Fruit fly (Drosophila melanogaster) whole organism, embryonic: ENCODE results near the gene TfAP-2.

ENCODE experiments used
- Aef1 ChIP-seq: fragments of 200-800 bp; sonication (Bioruptor generic); IDR thresholded peaks from 3 replicates; pipeline ENCODE4 v1.3.6; 2022; ENCODE audit warnings: missing biosample characterization, missing genetic modification characterization
- Atf3 ChIP-seq: fragments of 200-800 bp; sonication (Bioruptor generic); optimal IDR thresholded peaks from 3 replicates; lab custom pipeline; 2016; ENCODE audit warnings: missing biosample characterization, missing genetic modification characterization
- Bdp1 ChIP-seq: fragments of 200-800 bp; sonication (Bioruptor generic); optimal IDR thresholded peaks from 3 replicates; lab custom pipeline; 2016; ENCODE audit warnings: missing biosample characterization, missing genetic modification characterization
- CG10274 ChIP-seq: fragments of 200-800 bp; sonication (Bioruptor generic); optimal IDR thresholded peaks from 3 replicates; lab custom pipeline; 2017; ENCODE audit warnings: missing biosample characterization, mild to moderate bottlenecking, missing genetic modification characterization
- CG10366 ChIP-seq: fragments of 200-800 bp; sonication (Bioruptor generic); IDR thresholded peaks from 2 replicates; pipeline ENCODE4 v1.3.6; 2022; ENCODE audit warnings: missing biosample characterization, missing genetic modification characterization
- CG10462 ChIP-seq: fragments of 200-800 bp; sonication (Bioruptor generic); optimal IDR thresholded peaks from 2 replicates; lab custom pipeline; 2016; ENCODE audit warnings: missing biosample characterization, missing genetic modification characterization
- CG13296 ChIP-seq: fragments of 200-800 bp; sonication (Bioruptor generic); optimal IDR thresholded peaks from 3 replicates; lab custom pipeline; 2018; ENCODE audit warnings: missing biosample characterization, mild to moderate bottlenecking, missing genetic modification characterization
- CG15269 ChIP-seq: fragments of 200-800 bp; sonication (Bioruptor generic); optimal IDR thresholded peaks from 2 replicates; lab custom pipeline; 2018; ENCODE audit warnings: missing biosample characterization, mild to moderate bottlenecking, missing genetic modification characterization, moderate library complexity
- CG15479 ChIP-seq: fragments of 200-800 bp; sonication (Bioruptor generic); optimal IDR thresholded peaks from 3 replicates; lab custom pipeline; 2019; ENCODE audit warnings: missing biosample characterization, mild to moderate bottlenecking, missing genetic modification characterization, moderate library complexity
- CG15696 ChIP-seq: fragments of 200-800 bp; sonication (Bioruptor generic); optimal IDR thresholded peaks from 2 replicates; lab custom pipeline; 2019; ENCODE audit warnings: missing biosample characterization, mild to moderate bottlenecking, missing genetic modification characterization, moderate library complexity
- CG42726 ChIP-seq: fragments of 200-800 bp; sonication (Bioruptor generic); IDR thresholded peaks from 2 replicates; pipeline ENCODE4 v1.3.6; 2022; ENCODE audit warnings: missing biosample characterization, missing genetic modification characterization; ENCODE audit not compliant: partially characterized antibody
- CG4854 ChIP-seq: fragments of 200-800 bp; sonication (Bioruptor generic); optimal IDR thresholded peaks from 2 replicates; lab custom pipeline; 2016; ENCODE audit warnings: missing biosample characterization, missing genetic modification characterization, inconsistent platforms
- CG6813 ChIP-seq: fragments of 200-800 bp; sonication (Bioruptor generic); optimal IDR thresholded peaks from 2 replicates; lab custom pipeline; 2017; ENCODE audit warnings: missing biosample characterization, missing genetic modification characterization, mild to moderate bottlenecking, moderate library complexity, missing genetic modification reagents
- CG9437 ChIP-seq: fragments of 200-800 bp; sonication (Bioruptor generic); optimal IDR thresholded peaks from 2 replicates; lab custom pipeline; 2018; ENCODE audit warnings: missing biosample characterization, mild to moderate bottlenecking, missing genetic modification characterization
- CG9876 ChIP-seq: fragments of 200-800 bp; sonication (Bioruptor generic); optimal IDR thresholded peaks from 2 replicates; lab custom pipeline; 2016; ENCODE audit warnings: missing biosample characterization, missing genetic modification characterization
- CHES-1-like ChIP-seq: fragments of 200-800 bp; sonication (Bioruptor generic); optimal IDR thresholded peaks from 2 replicates; lab custom pipeline; 2016; ENCODE audit warnings: missing biosample characterization, missing genetic modification characterization
- CkIIα-i1 ChIP-seq: fragments of 200-800 bp; sonication (Bioruptor generic); IDR thresholded peaks from 2 replicates; pipeline ENCODE4 v1.3.6; 2022; ENCODE audit warnings: missing biosample characterization, missing genetic modification characterization
- E2f1 ChIP-seq: fragments of 200-800 bp; sonication (Bioruptor generic); IDR thresholded peaks from 2 replicates; pipeline ENCODE4 v1.3.6; 2022; ENCODE audit warnings: missing biosample characterization, missing genetic modification characterization
- Fer1 ChIP-seq: fragments of 200-800 bp; sonication (Bioruptor generic); optimal IDR thresholded peaks from 2 replicates; lab custom pipeline; 2017; ENCODE audit warnings: missing biosample characterization, mild to moderate bottlenecking, missing genetic modification characterization
- Gsc ChIP-seq: fragments of 200-800 bp; sonication (Bioruptor generic); IDR thresholded peaks from 2 replicates; pipeline ENCODE4 v1.3.6; 2022; ENCODE audit warnings: missing biosample characterization, missing genetic modification characterization
- H2.0 ChIP-seq: fragments of 200-800 bp; sonication (Bioruptor generic); IDR thresholded peaks from 2 replicates; pipeline ENCODE4 v1.3.6; 2022; ENCODE audit warnings: missing biosample characterization, missing genetic modification characterization
- HLH3B ChIP-seq: fragments of 200-800 bp; sonication (Bioruptor generic); IDR thresholded peaks from 2 replicates; pipeline ENCODE4 v1.3.6; 2022; ENCODE audit warnings: missing biosample characterization, missing genetic modification characterization
- HLH54F ChIP-seq: fragments of 200-800 bp; sonication (Bioruptor generic); optimal IDR thresholded peaks from 3 replicates; lab custom pipeline; 2016; ENCODE audit warnings: missing biosample characterization, missing genetic modification characterization
- HmgD ChIP-seq: fragments of 200-800 bp; sonication (Bioruptor generic); optimal IDR thresholded peaks from 3 replicates; lab custom pipeline; 2016; ENCODE audit warnings: missing biosample characterization, missing genetic modification characterization
- MESR4 ChIP-seq: fragments of 200-800 bp; sonication (Bioruptor generic); optimal IDR thresholded peaks from 2 replicates; lab custom pipeline; 2018; ENCODE audit warnings: missing biosample characterization, mild to moderate bottlenecking, missing genetic modification characterization, moderate library complexity
- MTF-1 ChIP-seq: fragments of 200-800 bp; sonication (Bioruptor generic); optimal IDR thresholded peaks from 2 replicates; lab custom pipeline; 2018; ENCODE audit warnings: missing biosample characterization, mild to moderate bottlenecking, missing genetic modification characterization, borderline replicate concordance
- Mes4 ChIP-seq: fragments of 200-800 bp; sonication (Bioruptor generic); optimal IDR thresholded peaks from 2 replicates; lab custom pipeline; 2016; ENCODE audit warnings: missing biosample characterization, missing genetic modification characterization
- Nf-YC ChIP-seq: fragments of 200-800 bp; optimal IDR thresholded peaks from 3 replicates; lab custom pipeline; 2019; ENCODE audit warnings: missing biosample characterization, mild to moderate bottlenecking, missing genetic modification characterization, moderate library complexity
- NfI ChIP-seq: fragments of 200-800 bp; sonication (Bioruptor generic); optimal IDR thresholded peaks from 3 replicates; lab custom pipeline; 2018; ENCODE audit warnings: missing biosample characterization, mild to moderate bottlenecking, missing genetic modification characterization, moderate library complexity
- Rx ChIP-seq: fragments of 200-800 bp; sonication (Bioruptor generic); IDR thresholded peaks from 2 replicates; pipeline ENCODE4 v1.3.6; 2022; ENCODE audit warnings: missing biosample characterization, missing genetic modification characterization
- abd-A ChIP-seq: fragments of 200-800 bp; sonication (Bioruptor generic); optimal IDR thresholded peaks from 3 replicates; lab custom pipeline; 2019; ENCODE audit warnings: missing biosample characterization, mild to moderate bottlenecking, missing genetic modification characterization, moderate library complexity
- ap ChIP-seq: fragments of 200-800 bp; sonication (Bioruptor generic); IDR thresholded peaks from 2 replicates; pipeline ENCODE4 v1.3.6; 2022; ENCODE audit warnings: missing biosample characterization, missing genetic modification characterization
- ara ChIP-seq: fragments of 200-800 bp; sonication (Bioruptor generic); IDR thresholded peaks from 2 replicates; pipeline ENCODE4 v1.3.6; 2022; ENCODE audit warnings: missing biosample characterization, missing genetic modification characterization
- chif ChIP-seq, 2 experiments: fragments of 200-800 bp; sonication (Bioruptor generic); optimal IDR thresholded peaks; 3 replicates each; lab custom pipeline; 2016; ENCODE audit warnings: missing biosample characterization in 2 of 2, missing genetic modification characterization in 2 of 2
- dati ChIP-seq: fragments of 200-800 bp; sonication (Bioruptor generic); IDR thresholded peaks from 2 replicates; pipeline ENCODE4 v1.3.6; 2022; ENCODE audit warnings: missing biosample characterization, missing genetic modification characterization
- dpn ChIP-seq, 2 experiments: fragments of 200-800 bp; sonication (Bioruptor generic); optimal IDR thresholded peaks; 3 replicates each; lab custom pipeline; 2016; ENCODE audit warnings: missing biosample characterization in 2 of 2, missing genetic modification characterization in 2 of 2
- fu2 ChIP-seq: fragments of 200-800 bp; sonication (Bioruptor generic); optimal IDR thresholded peaks from 2 replicates; lab custom pipeline; 2016; ENCODE audit warnings: missing biosample characterization, missing genetic modification characterization
- gcm ChIP-seq: fragments of 200-800 bp; sonication (Bioruptor generic); optimal IDR thresholded peaks from 2 replicates; lab custom pipeline; 2019; ENCODE audit warnings: missing biosample characterization, mild to moderate bottlenecking, missing genetic modification characterization, moderate library complexity
- grau ChIP-seq: fragments of 200-800 bp; optimal IDR thresholded peaks from 3 replicates; lab custom pipeline; 2019; ENCODE audit warnings: missing biosample characterization, mild to moderate bottlenecking, missing genetic modification characterization, moderate library complexity
- grn ChIP-seq: fragments of 200-800 bp; sonication (Bioruptor generic); optimal IDR thresholded peaks from 3 replicates; lab custom pipeline; 2017; ENCODE audit warnings: missing biosample characterization, missing genetic modification characterization
- kni ChIP-seq: fragments of 200-800 bp; sonication (Bioruptor generic); optimal IDR thresholded peaks from 3 replicates; lab custom pipeline; 2017; ENCODE audit warnings: mild to moderate bottlenecking, missing biosample characterization, missing genetic modification reagents, missing genetic modification characterization
- lmd ChIP-seq: fragments of 200-800 bp; sonication (Bioruptor generic); IDR thresholded peaks from 2 replicates; pipeline ENCODE4 v1.3.6; 2022; ENCODE audit warnings: missing biosample characterization, missing genetic modification characterization
- org-1 ChIP-seq: fragments of 200-800 bp; sonication (Bioruptor generic); optimal IDR thresholded peaks from 2 replicates; lab custom pipeline; 2017; ENCODE audit warnings: missing biosample characterization, missing genetic modification characterization
- schlank ChIP-seq: fragments of 200-800 bp; sonication (Bioruptor generic); optimal IDR thresholded peaks from 2 replicates; lab custom pipeline; 2018; ENCODE audit warnings: missing biosample characterization, mild to moderate bottlenecking, missing genetic modification characterization
- sd ChIP-seq: fragments of 200-800 bp; sonication (Bioruptor generic); optimal IDR thresholded peaks from 3 replicates; lab custom pipeline; 2018; ENCODE audit warnings: missing biosample characterization, mild to moderate bottlenecking, missing genetic modification characterization, moderate library complexity
- shn ChIP-seq: fragments of 200-800 bp; sonication (Bioruptor generic); optimal IDR thresholded peaks from 3 replicates; lab custom pipeline; 2016; ENCODE audit warnings: missing biosample characterization, missing genetic modification characterization
- sisA ChIP-seq: fragments of 200-800 bp; sonication (Bioruptor generic); IDR thresholded peaks from 2 replicates; pipeline ENCODE4 v1.3.6; 2022; ENCODE audit warnings: missing biosample characterization, missing genetic modification characterization
- sr ChIP-seq: fragments of 200-800 bp; sonication (Bioruptor generic); IDR thresholded peaks from 3 replicates; pipeline ENCODE4 v1.3.6; 2022; ENCODE audit warnings: missing biosample characterization, missing genetic modification characterization
- ssp ChIP-seq: fragments of 200-800 bp; sonication (Bioruptor generic); IDR thresholded peaks from 2 replicates; pipeline ENCODE4 v1.3.6; 2022; ENCODE audit warnings: missing biosample characterization, missing genetic modification characterization
- tin ChIP-seq: fragments of 200-800 bp; sonication (Bioruptor generic); optimal IDR thresholded peaks from 3 replicates; lab custom pipeline; 2016; ENCODE audit warnings: missing biosample characterization, missing genetic modification characterization
- twi ChIP-seq: fragments of 200-800 bp; optimal IDR thresholded peaks from 2 replicates; lab custom pipeline; 2019; ENCODE audit warnings: missing biosample characterization, mild to moderate bottlenecking, missing genetic modification characterization, moderate library complexity
- vfl ChIP-seq: fragments of 200-800 bp; sonication (Bioruptor generic); optimal IDR thresholded peaks from 2 replicates; lab custom pipeline; 2016; ENCODE audit warnings: missing biosample characterization, missing genetic modification characterization

The TfAP-2 gene

DNA sequence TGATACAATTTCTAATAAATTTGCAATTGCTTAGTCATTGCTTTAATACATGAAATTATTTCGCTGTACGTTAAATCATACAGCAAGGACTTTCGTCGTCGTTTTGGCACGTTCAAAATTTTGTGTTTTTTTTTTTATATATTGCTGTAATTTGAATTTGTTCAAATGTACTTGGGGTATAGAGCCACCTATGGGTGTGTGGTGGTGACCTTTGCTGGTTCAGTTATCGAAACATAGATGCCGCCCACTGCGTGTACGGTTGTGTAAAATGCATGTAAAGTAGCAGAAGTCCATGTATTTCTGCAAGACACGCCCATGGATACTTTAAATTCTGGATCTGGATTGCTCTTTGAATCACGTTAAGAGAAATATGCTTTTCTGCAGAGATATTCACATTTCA, 17.6 kb downstream of the TfAP-2 start (continued):
- TF ChIP-seq CG10462 (GFP tag; lab: Kevin White, UChicago): no peak
- no peak for TF ChIP-seq ssp (GFP tag; lab: Robert Waterston, UW)
- TF ChIP-seq vfl: peak; percentile 14
- peak; percentile 63 for TF ChIP-seq Nf-YC (tag; lab: Kevin White, UChicago)
- TF ChIP-seq H2.0: 0 out of 2 replicates have a peak, but pooled peaks have one; percentile 26
- TF ChIP-seq abd-A: no peak
- TF ChIP-seq sisA: peak; percentile 74
- TF ChIP-seq CG15696 (tag; lab: Kevin White, UChicago): peak; percentile 70
- TF ChIP-seq CG13296 (GFP tag; lab: Kevin White, UChicago): no peak
- TF ChIP-seq Atf3: peak; percentile 46
- TF ChIP-seq ap: no peak
- no peak for TF ChIP-seq sr (GFP tag; lab: Robert Waterston, UW)
- TF ChIP-seq fu2 (GFP tag; lab: Kevin White, UChicago): peak; percentile 27
- TF ChIP-seq CG42726 (GFP tag; lab: Robert Waterston, UW): peak; percentile 84
- TF ChIP-seq dati (GFP tag; lab: Robert Waterston, UW): no peak
- TF ChIP-seq CHES-1-like: peak; percentile 51
- TF ChIP-seq shn (GFP tag; lab: Kevin White, UChicago): peak; percentile 62
- TF ChIP-seq HmgD (GFP tag; lab: Kevin White, UChicago): peak; percentile 94
- no peak for TF ChIP-seq CkIIα-i1 (GFP tag; lab: Robert Waterston, UW)
- no peak for TF ChIP-seq CG15479 (GFP tag; lab: Kevin White, UChicago)
- TF ChIP-seq CG15269 (tag; lab: Kevin White, UChicago): no peak
- TF ChIP-seq kni (GFP tag; lab: Kevin White, UChicago): no peak
- TF ChIP-seq tin: peak; percentile 72
- no peak for TF ChIP-seq org-1
- TF ChIP-seq grn (GFP tag; lab: Kevin White, UChicago): no peak
- TF ChIP-seq E2f1: peak; percentile 67; the same call in 1 of the 2 replicates
- no peak for TF ChIP-seq Fer1 (GFP tag; lab: Kevin White, UChicago)
- TF ChIP-seq twi (tag; lab: Kevin White, UChicago): no peak
- no peak for TF ChIP-seq grau (tag; lab: Kevin White, UChicago)
- peak; percentile 44 for TF ChIP-seq Rx
- TF ChIP-seq Gsc (GFP tag; lab: Robert Waterston, UW): no peak
- TF ChIP-seq Aef1 (GFP tag; lab: Robert Waterston, UW): peak; percentile 55; the same call in 2 of the 3 replicates
- TF ChIP-seq HLH54F (GFP tag; lab: Kevin White, UChicago): peak; percentile 50
- TF ChIP-seq ara: no peak
- TF ChIP-seq CG6813 (GFP tag; lab: Kevin White, UChicago): no peak
- TF ChIP-seq HLH3B: peak; percentile 53; the same call in 1 of the 2 replicates
- TF ChIP-seq Mes4 (GFP tag; lab: Kevin White, UChicago): peak; percentile 60
- TF ChIP-seq gcm (GFP tag; lab: Kevin White, UChicago): no peak
- no peak for TF ChIP-seq sd
- peak; percentile 40 to 93 for TF ChIP-seq chif (GFP tag; optimal IDR thresholded peaks at IDR 0.05; lab: Kevin White, UChicago)
- peak; percentile 51 for TF ChIP-seq CG10366 (GFP tag; lab: Robert Waterston, UW)
- no peak for TF ChIP-seq Bdp1 (GFP tag; lab: Kevin White, UChicago)
- no peak for TF ChIP-seq MESR4
- no peak for TF ChIP-seq CG10274 (GFP tag; lab: Kevin White, UChicago)
- TF ChIP-seq lmd (GFP tag; lab: Robert Waterston, UW): no peak; the same call in 1 of the 2 replicates
- TF ChIP-seq NfI (GFP tag; lab: Kevin White, UChicago): peak; percentile 53
- TF ChIP-seq CG4854: peak; percentile 16
- no peak for TF ChIP-seq schlank (tag; lab: Kevin White, UChicago)
- peak; percentile 75 for TF ChIP-seq CG9876 (GFP tag; lab: Kevin White, UChicago)
- TF ChIP-seq CG9437 (GFP tag; lab: Kevin White, UChicago): no peak
- peak; percentile 7 for TF ChIP-seq MTF-1 (GFP tag; lab: Kevin White, UChicago)
- peak; percentile 74 to 77 for TF ChIP-seq dpn (GFP tag; optimal IDR thresholded peaks at IDR 0.05; lab: Kevin White, UChicago)
